Worm (Caenorhabditis elegans): ENCODE results near the gene tag-65.

Gene tag-65

ce11 chrV:13660660-13661325, 17.6 kb downstream of the tag-65 start, which contains the start of gene letm-1:
letm-1 (plus strand) TSS chrV:13661257.
- TF ChIP-seq ztf-23 (GFP tag; IDR thresholded peaks at IDR 0.05) (no peak), T22C8.4 (GFP tag; IDR thresholded peaks at IDR 0.05) (no peak), tab-1 (GFP tag; IDR thresholded peaks at IDR 0.05) (no peak), cog-1 (tag; optimal IDR thresholded peaks at IDR 0.05) (no peak), ref-1 (GFP tag; conservative IDR thresholded peaks at IDR 0.05) (no peak), klf-2 (GFP tag; conservative IDR thresholded peaks at IDR 0.05) (no peak), ztf-29 (GFP tag; IDR thresholded peaks at IDR 0.05) (no peak), med-1 (GFP tag; optimal IDR thresholded peaks at IDR 0.05; ENCODE audit: insufficient read depth) (no peak), flt-1 (GFP tag; IDR thresholded peaks at IDR 0.05) (no peak)

DNA sequence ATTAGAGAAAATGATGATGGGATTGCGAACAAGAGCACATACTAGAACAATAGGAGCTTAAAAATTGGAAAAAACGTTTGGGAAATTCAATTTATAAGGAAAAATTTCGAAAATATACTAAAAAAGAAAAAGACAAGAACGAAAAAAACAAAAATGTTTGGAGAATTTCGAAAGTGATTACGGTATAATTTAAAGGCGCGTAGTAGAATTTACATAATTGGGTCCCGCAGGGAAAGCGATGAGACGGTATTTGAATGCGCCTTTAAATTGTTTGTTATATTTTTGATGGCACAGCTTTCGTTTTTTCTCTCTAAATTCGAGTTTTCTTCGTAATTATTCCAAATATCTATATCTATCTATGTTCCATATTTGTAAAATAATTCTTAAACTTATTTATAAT, 18.3 kb downstream of the tag-65 start:
- TF ChIP-seq ztf-23 (GFP tag; IDR thresholded peaks at IDR 0.05), result no peak
- no peak for TF ChIP-seq ztf-29 (GFP tag; IDR thresholded peaks at IDR 0.05)
- no peak for TF ChIP-seq klf-2 (GFP tag; conservative IDR thresholded peaks at IDR 0.05)
- no peak for TF ChIP-seq T22C8.4 (GFP tag; IDR thresholded peaks at IDR 0.05)
- no peak for TF ChIP-seq cog-1 (tag; optimal IDR thresholded peaks at IDR 0.05)
- TF ChIP-seq med-1 (GFP tag; optimal IDR thresholded peaks at IDR 0.05; ENCODE audit: insufficient read depth), result no peak
- TF ChIP-seq flt-1 (GFP tag; IDR thresholded peaks at IDR 0.05), result no peak
- TF ChIP-seq ref-1 (GFP tag; conservative IDR thresholded peaks at IDR 0.05), result no peak
- no peak for TF ChIP-seq tab-1 (GFP tag; IDR thresholded peaks at IDR 0.05)

- TF ChIP-seq T22C8.4 (GFP tag; IDR thresholded peaks at IDR 0.05) (no peak), med-1 (GFP tag; optimal IDR thresholded peaks at IDR 0.05; ENCODE audit: insufficient read depth) (no peak), flt-1 (GFP tag; IDR thresholded peaks at IDR 0.05) (no peak), ztf-29 (GFP tag; IDR thresholded peaks at IDR 0.05) (no peak), ref-1 (GFP tag; conservative IDR thresholded peaks at IDR 0.05) (no peak), klf-2 (GFP tag; conservative IDR thresholded peaks at IDR 0.05) (no peak), cog-1 (tag; optimal IDR thresholded peaks at IDR 0.05) (no peak), tab-1 (GFP tag; IDR thresholded peaks at IDR 0.05) (no peak), ztf-23 (GFP tag; IDR thresholded peaks at IDR 0.05) (no peak)
Observed at ce11 chrV:13659219-13659618, 19.2 kb downstream of the tag-65 start.

DNA sequence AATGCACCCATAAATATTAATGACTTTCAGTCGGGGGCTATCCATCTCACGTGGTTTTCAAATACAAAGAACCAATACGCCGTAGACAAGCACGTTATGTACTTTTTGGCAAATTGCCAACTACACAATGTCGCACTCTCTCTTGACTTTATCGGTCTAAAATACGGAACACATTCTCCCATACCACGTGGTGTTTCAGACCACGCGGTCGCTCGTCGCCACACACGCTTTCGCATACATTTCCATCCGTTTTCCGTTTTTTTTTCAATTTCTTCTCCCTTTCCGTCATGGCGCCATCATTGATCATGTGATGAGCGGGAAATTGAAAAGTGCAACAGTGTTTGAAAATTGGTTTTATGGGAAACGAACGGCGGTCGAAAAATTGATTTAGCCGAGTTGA, 19.8 kb downstream of the tag-65 start:
- TF ChIP-seq ztf-23 (GFP tag; IDR thresholded peaks at IDR 0.05), result no peak
- TF ChIP-seq T22C8.4 (GFP tag; IDR thresholded peaks at IDR 0.05), result no peak
- no peak for TF ChIP-seq med-1 (GFP tag; optimal IDR thresholded peaks at IDR 0.05; ENCODE audit: insufficient read depth)
- TF ChIP-seq tab-1 (GFP tag; IDR thresholded peaks at IDR 0.05), result no peak
- no peak for TF ChIP-seq ref-1 (GFP tag; conservative IDR thresholded peaks at IDR 0.05)
- TF ChIP-seq flt-1 (GFP tag; IDR thresholded peaks at IDR 0.05), result no peak
- 0 out of 2 replicates have a peak, but pooled peaks have one; percentile 48 for TF ChIP-seq klf-2 (GFP tag; conservative IDR thresholded peaks at IDR 0.05)

- TF ChIP-seq tab-1 (GFP tag; IDR thresholded peaks at IDR 0.05) (no peak), flt-1 (GFP tag; IDR thresholded peaks at IDR 0.05) (no peak), T22C8.4 (GFP tag; IDR thresholded peaks at IDR 0.05) (no peak), med-1 (GFP tag; optimal IDR thresholded peaks at IDR 0.05; ENCODE audit: insufficient read depth) (no peak), ztf-29 (GFP tag; IDR thresholded peaks at IDR 0.05) (no peak), cog-1 (tag; optimal IDR thresholded peaks at IDR 0.05) (no peak), klf-2 (GFP tag; conservative IDR thresholded peaks at IDR 0.05) (no peak), ref-1 (GFP tag; conservative IDR thresholded peaks at IDR 0.05) (no peak), ztf-23 (GFP tag; IDR thresholded peaks at IDR 0.05) (no peak)
Observed at ce11 chrV:13657841-13658338, 20.5 kb downstream of the tag-65 start.

- TF ChIP-seq ztf-23 (GFP tag; IDR thresholded peaks at IDR 0.05), result no peak
- TF ChIP-seq flt-1 (GFP tag; IDR thresholded peaks at IDR 0.05), result no peak
- TF ChIP-seq T22C8.4 (GFP tag; IDR thresholded peaks at IDR 0.05), result no peak
- TF ChIP-seq tab-1 (GFP tag; IDR thresholded peaks at IDR 0.05), result no peak
Observed at ce11 chrV:13657291-13657690, 21.1 kb downstream of the tag-65 start.

ce11 chrV:13656346-13657254, 21.8 kb downstream of the tag-65 start:
- TF ChIP-seq ztf-23 (GFP tag; IDR thresholded peaks at IDR 0.05), result no peak
- TF ChIP-seq flt-1 (GFP tag; IDR thresholded peaks at IDR 0.05), result no peak
- no peak for TF ChIP-seq klf-2 (GFP tag; conservative IDR thresholded peaks at IDR 0.05)
- no peak for TF ChIP-seq ztf-29 (GFP tag; IDR thresholded peaks at IDR 0.05)
- no peak for TF ChIP-seq ref-1 (GFP tag; conservative IDR thresholded peaks at IDR 0.05)
- TF ChIP-seq cog-1 (tag; optimal IDR thresholded peaks at IDR 0.05), result no peak

ce11 chrV:13655202-13655764, 23.1 kb downstream of the tag-65 start:
- no peak for TF ChIP-seq med-1 (GFP tag; optimal IDR thresholded peaks at IDR 0.05; ENCODE audit: insufficient read depth)
- peak; percentile 69 for TF ChIP-seq cog-1 (tag; optimal IDR thresholded peaks at IDR 0.05)

DNA sequence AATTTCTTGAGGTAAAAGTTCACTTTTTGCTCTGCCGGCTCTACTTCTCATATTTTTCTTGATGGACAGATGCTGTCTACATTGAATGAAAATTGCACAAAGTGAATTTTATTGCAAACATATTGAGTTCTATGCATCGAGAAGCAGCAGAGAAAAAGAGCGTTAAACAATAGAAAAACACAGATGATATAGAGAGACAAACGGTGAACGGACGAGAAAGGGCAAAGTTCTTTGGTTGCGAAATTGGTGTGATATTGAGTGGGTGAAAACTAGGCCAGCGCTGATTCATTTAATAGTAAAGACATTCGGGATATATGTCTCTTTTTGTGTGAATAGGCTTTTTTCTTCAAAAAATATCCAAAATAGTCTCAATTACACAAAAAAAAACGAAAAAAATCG, 24.0 kb downstream of the tag-65 start:
- TF ChIP-seq ztf-23 (GFP tag; IDR thresholded peaks at IDR 0.05) (no peak), tab-1 (GFP tag; IDR thresholded peaks at IDR 0.05) (no peak), med-1 (GFP tag; optimal IDR thresholded peaks at IDR 0.05; ENCODE audit: insufficient read depth) (no peak), T22C8.4 (GFP tag; IDR thresholded peaks at IDR 0.05) (no peak), flt-1 (GFP tag; IDR thresholded peaks at IDR 0.05) (no peak), ztf-29 (GFP tag; IDR thresholded peaks at IDR 0.05) (no peak), cog-1 (tag; optimal IDR thresholded peaks at IDR 0.05) (no peak), ref-1 (GFP tag; conservative IDR thresholded peaks at IDR 0.05) (no peak), klf-2 (GFP tag; conservative IDR thresholded peaks at IDR 0.05) (no peak)
